Fruit fly (Drosophila melanogaster): Measurements from ENCODE around the gene unc-45.

DNA sequence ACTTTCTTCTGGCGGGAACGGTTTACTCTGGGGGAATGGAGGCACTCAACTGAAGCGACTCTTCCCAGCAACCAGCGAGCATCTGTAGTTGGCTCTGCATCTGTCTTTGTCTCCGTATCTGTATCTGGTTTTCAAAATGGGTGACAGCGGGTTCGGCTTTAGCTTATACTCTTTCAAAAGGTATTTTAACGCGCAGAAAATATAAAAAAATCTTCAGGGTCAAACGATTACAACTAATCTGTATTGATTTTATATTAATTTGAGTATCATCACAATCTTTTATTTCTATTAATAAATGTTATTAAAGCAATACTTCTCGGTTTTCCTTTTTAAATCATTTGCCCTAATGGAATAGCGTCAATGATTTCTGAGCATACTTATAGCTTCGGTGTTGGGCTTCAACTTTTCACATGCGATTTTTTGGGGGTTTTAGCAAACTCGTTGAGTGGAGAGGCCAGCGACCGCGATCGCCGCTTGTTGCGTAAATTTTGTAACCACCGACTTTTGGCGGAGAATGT lies 3.5 kb upstream of the unc-45 start, which contains the start of gene ImpE3:
- TF ChIP-seq h (optimal IDR thresholded peaks at IDR 0.05) = no peak
- no peak for TF ChIP-seq Myc (optimal IDR thresholded peaks at IDR 0.05)
- no peak for TF ChIP-seq psq (optimal IDR thresholded peaks at IDR 0.05)
- no peak for TF ChIP-seq ttk (optimal IDR thresholded peaks at IDR 0.05)
